Fruit fly (Drosophila melanogaster) whole organism, adult: ENCODE data around the gene CG7420.

Experiments used
- CG11617 ChIP-seq: fragments of 200-800 bp; sonication (Bioruptor generic); optimal IDR thresholded peaks from 2 replicates; lab custom pipeline; 2017; ENCODE audit warnings: mild to moderate bottlenecking, missing biosample characterization, missing genetic modification reagents, missing genetic modification characterization
- CG12768 ChIP-seq: fragments of 200-800 bp; sonication (Bioruptor generic); optimal IDR thresholded peaks from 2 replicates; lab custom pipeline; 2017; ENCODE audit warnings: missing biosample characterization, missing genetic modification characterization, mild to moderate bottlenecking, moderate library complexity, missing genetic modification reagents
- CG14711 ChIP-seq: fragments of 200-800 bp; sonication (Bioruptor generic); optimal IDR thresholded peaks from 2 replicates; lab custom pipeline; 2018; ENCODE audit warnings: missing biosample characterization, mild to moderate bottlenecking, missing genetic modification characterization, moderate library complexity
- CG1620 ChIP-seq: fragments of 200-800 bp; sonication (Bioruptor generic); optimal IDR thresholded peaks from 2 replicates; lab custom pipeline; 2016; ENCODE audit warnings: missing biosample characterization, missing genetic modification characterization
- CG33017 ChIP-seq: fragments of 200-800 bp; sonication (Bioruptor generic); optimal IDR thresholded peaks from 2 replicates; lab custom pipeline; 2018; ENCODE audit warnings: missing biosample characterization, mild to moderate bottlenecking, missing genetic modification characterization, moderate library complexity
- CG5204 ChIP-seq: fragments of 200-800 bp; sonication (Bioruptor generic); optimal IDR thresholded peaks from 2 replicates; lab custom pipeline; 2016; ENCODE audit warnings: missing biosample characterization, missing genetic modification characterization
- CG7101 ChIP-seq: fragments of 200-800 bp; sonication (Bioruptor generic); optimal IDR thresholded peaks from 2 replicates; lab custom pipeline; 2018; ENCODE audit warnings: missing biosample characterization, mild to moderate bottlenecking, missing genetic modification characterization, moderate library complexity
- Clk ChIP-seq: fragments of 200-800 bp; sonication (Bioruptor generic); optimal IDR thresholded peaks from 2 replicates; lab custom pipeline; 2017; ENCODE audit warnings: missing biosample characterization, missing genetic modification characterization
- Crg-1 ChIP-seq: fragments of 200-800 bp; sonication (Bioruptor generic); optimal IDR thresholded peaks from 2 replicates; lab custom pipeline; 2016; ENCODE audit warnings: missing biosample characterization, missing genetic modification characterization
- Hr96 ChIP-seq: fragments of 200-800 bp; sonication (Bioruptor generic); optimal IDR thresholded peaks from 2 replicates; lab custom pipeline; 2016; ENCODE audit warnings: missing biosample characterization, missing genetic modification characterization
- Mnt ChIP-seq: fragments of 200-800 bp; sonication (Bioruptor generic); optimal IDR thresholded peaks from 2 replicates; lab custom pipeline; 2016; ENCODE audit warnings: missing biosample characterization, mild to moderate bottlenecking, missing genetic modification characterization
- bab1 ChIP-seq: fragments of 200-800 bp; sonication (Bioruptor generic); optimal IDR thresholded peaks from 3 replicates; lab custom pipeline; 2019; ENCODE audit warnings: missing biosample characterization, mild to moderate bottlenecking, missing genetic modification characterization, moderate library complexity
- kay ChIP-seq: fragments of 200-800 bp; sonication (Bioruptor generic); peaks from one replicate; lab custom pipeline; 2016; ENCODE audit warnings: missing biosample characterization, missing genetic modification characterization, borderline replicate concordance
- ovo ChIP-seq: fragments of 200-800 bp; sonication (Bioruptor generic); optimal IDR thresholded peaks from 2 replicates; lab custom pipeline; 2016; ENCODE audit warnings: missing biosample characterization, missing genetic modification characterization
- pad ChIP-seq: fragments of 200-800 bp; sonication (Bioruptor generic); optimal IDR thresholded peaks from 3 replicates; lab custom pipeline; 2017; ENCODE audit warnings: missing biosample characterization, missing genetic modification characterization, mild to moderate bottlenecking, moderate library complexity, missing genetic modification reagents
- tj ChIP-seq: fragments of 200-800 bp; sonication (Bioruptor generic); optimal IDR thresholded peaks from 3 replicates; lab custom pipeline; 2017; ENCODE audit warnings: missing biosample characterization, mild to moderate bottlenecking, missing genetic modification characterization, moderate library complexity
- toe ChIP-seq: fragments of 200-800 bp; sonication (Bioruptor generic); optimal IDR thresholded peaks from 2 replicates; lab custom pipeline; 2016; ENCODE audit warnings: missing biosample characterization, missing genetic modification characterization

The CG7420 gene

DNA sequence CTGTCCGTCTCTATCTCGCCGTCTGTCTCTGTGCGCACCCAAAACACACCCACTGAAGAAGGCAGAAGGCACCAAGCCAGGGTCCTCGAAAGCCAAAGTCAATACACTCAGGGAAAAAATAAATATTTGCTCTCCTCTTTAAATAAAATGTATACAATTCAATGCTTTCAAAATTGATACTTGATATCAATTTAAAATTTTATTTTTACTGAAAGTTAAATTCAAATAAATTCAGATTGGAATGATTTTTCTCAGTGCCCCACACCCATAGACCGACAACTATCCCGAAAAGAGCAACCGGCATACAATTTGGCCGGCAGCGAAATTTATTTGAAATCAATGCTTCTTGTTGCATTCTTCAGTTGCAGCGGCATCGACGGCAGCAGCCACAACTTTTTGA is 45.9 kb downstream of the CG7420 start:
- TF ChIP-seq toe = no peak
- TF ChIP-seq CG1620 = no peak
- no peak for TF ChIP-seq bab1 (GFP tag; lab: Kevin White, UChicago)
- no peak for TF ChIP-seq Clk (GFP tag; lab: Kevin White, UChicago)
- TF ChIP-seq ovo (GFP tag; lab: Kevin White, UChicago) = no peak
- no peak for TF ChIP-seq Mnt (GFP tag; lab: Kevin White, UChicago)
- TF ChIP-seq tj (GFP tag; lab: Kevin White, UChicago) = no peak
- no peak for TF ChIP-seq CG5204 (GFP tag; lab: Kevin White, UChicago)
- TF ChIP-seq CG7101 (tag; lab: Kevin White, UChicago) = no peak
- no peak for TF ChIP-seq CG14711

- TF ChIP-seq CG5204 (GFP tag; lab: Kevin White, UChicago) = no peak
- TF ChIP-seq Hr96 (GFP tag; lab: Kevin White, UChicago) = no peak
- no peak for TF ChIP-seq Mnt (GFP tag; lab: Kevin White, UChicago)
- no peak for TF ChIP-seq ovo (GFP tag; lab: Kevin White, UChicago)
Observed at dm6 chr2L:1456305-1456704, 46.4 kb downstream of the CG7420 start.

DNA sequence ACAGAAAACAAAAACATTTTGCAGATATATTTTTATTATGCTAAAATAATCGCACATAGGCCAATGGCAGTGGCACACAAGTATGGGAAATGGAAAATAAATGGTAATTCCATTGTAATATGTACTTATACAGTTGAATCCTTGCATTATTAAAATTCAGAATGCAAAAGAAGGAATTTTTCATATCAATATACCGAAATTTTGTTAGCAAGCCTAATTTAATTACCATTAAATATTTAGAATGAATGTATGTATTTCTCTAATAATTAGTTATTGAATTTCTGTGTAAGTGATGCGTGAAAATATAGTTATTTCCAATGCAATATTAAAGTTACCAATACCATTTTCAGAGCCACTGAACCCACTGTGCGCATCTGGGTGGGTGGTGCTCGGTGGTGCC is 47.2 kb downstream of the CG7420 start:
- TF ChIP-seq CG7101 (tag; lab: Kevin White, UChicago) (no peak), CG33017 (no peak), tj (GFP tag; lab: Kevin White, UChicago) (no peak), Clk (GFP tag; lab: Kevin White, UChicago) (no peak), CG14711 (no peak), CG1620 (no peak), CG12768 (GFP tag; lab: Kevin White, UChicago) (no peak), CG11617 (GFP tag; lab: Kevin White, UChicago) (no peak), ovo (GFP tag; lab: Kevin White, UChicago) (no peak), kay (GFP tag; lab: Kevin White, UChicago) (no peak), pad (GFP tag; lab: Kevin White, UChicago) (no peak), CG5204 (GFP tag; lab: Kevin White, UChicago) (no peak), Crg-1 (GFP tag; lab: Kevin White, UChicago) (no peak)
